Worm (Caenorhabditis elegans): ENCODE data around the gene F19G12.3.
A peak's percentile ranks its signal among the peaks of the same experiment; 100 is the strongest.
"Not testable (repeated sequence)": the region's sequence is repeated elsewhere in the genome, so short reads cannot be mapped to it uniquely, and the experiment has no call there.

Gene F19G12.3

ce11 chrX:1430707-1431106, 6.1 kb downstream of the F19G12.3 start, which contains the start of gene F19G12.1:
Gene F19G12.1 (plus strand): TSS chrX:1431007.
- TF ChIP-seq ceh-36 (tag; optimal IDR thresholded peaks at IDR 0.05); ama-1 (optimal IDR thresholded peaks at IDR 0.05); pes-1 (GFP tag; IDR thresholded peaks at IDR 0.05): not testable (repeated sequence)

- TF ChIP-seq scrt-1 (GFP tag; IDR thresholded peaks at IDR 0.05) (no peak), hmg-4 (GFP tag; optimal IDR thresholded peaks at IDR 0.05) (no peak), F13C5.2 (tag; optimal IDR thresholded peaks at IDR 0.05) (no peak), tbx-37 (GFP tag; conservative IDR thresholded peaks at IDR 0.05) (no peak), hnd-1 (tag; optimal IDR thresholded peaks at IDR 0.05) (no peak), tra-4 (tag; optimal IDR thresholded peaks at IDR 0.05) (no peak), ceh-13 (GFP tag; optimal IDR thresholded peaks at IDR 0.05) (no peak), hmbx-1 (tag; optimal IDR thresholded peaks at IDR 0.05) (no peak), aly-1 (tag; optimal IDR thresholded peaks at IDR 0.05) (no peak), B0310.2 (tag; optimal IDR thresholded peaks at IDR 0.05) (no peak), ama-1 (optimal IDR thresholded peaks at IDR 0.05) (no peak), ets-7 (tag; optimal IDR thresholded peaks at IDR 0.05) (no peak), tbx-11 (GFP tag; IDR thresholded peaks at IDR 0.05) (no peak), flt-1 (GFP tag; IDR thresholded peaks at IDR 0.05) (no peak)
These were observed 12.5 kb downstream of the F19G12.3 start for ce11 chrX:1437097-1437496.

ce11 chrX:1438925-1439324, 14.3 kb downstream of the F19G12.3 start:
- TF ChIP-seq sea-1 (GFP tag; conservative IDR thresholded peaks at IDR 0.05), result no peak
- no peak for TF ChIP-seq hmbx-1 (tag; optimal IDR thresholded peaks at IDR 0.05)
- no peak for TF ChIP-seq flt-1 (GFP tag; IDR thresholded peaks at IDR 0.05)
- no peak for TF ChIP-seq ama-1 (optimal IDR thresholded peaks at IDR 0.05)
- no peak for TF ChIP-seq tra-4 (tag; optimal IDR thresholded peaks at IDR 0.05)
- no peak for TF ChIP-seq F13C5.2 (tag; optimal IDR thresholded peaks at IDR 0.05)

- TF ChIP-seq sea-1 (GFP tag; conservative IDR thresholded peaks at IDR 0.05) (no peak), ets-7 (tag; optimal IDR thresholded peaks at IDR 0.05) (no peak), hnd-1 (tag; optimal IDR thresholded peaks at IDR 0.05) (no peak), ceh-13 (GFP tag; optimal IDR thresholded peaks at IDR 0.05) (no peak), ceh-36 (tag; optimal IDR thresholded peaks at IDR 0.05) (no peak), hmbx-1 (tag; optimal IDR thresholded peaks at IDR 0.05) (no peak), B0310.2 (tag; optimal IDR thresholded peaks at IDR 0.05) (no peak), ama-1 (optimal IDR thresholded peaks at IDR 0.05) (no peak), flt-1 (GFP tag; IDR thresholded peaks at IDR 0.05) (no peak), pes-1 (GFP tag; IDR thresholded peaks at IDR 0.05) (no peak), aly-1 (tag; optimal IDR thresholded peaks at IDR 0.05) (no peak), scrt-1 (GFP tag; IDR thresholded peaks at IDR 0.05) (no peak), F13C5.2 (tag; optimal IDR thresholded peaks at IDR 0.05) (no peak), hmg-4 (GFP tag; optimal IDR thresholded peaks at IDR 0.05) (no peak), tbx-37 (GFP tag; conservative IDR thresholded peaks at IDR 0.05) (no peak), tbx-11 (GFP tag; IDR thresholded peaks at IDR 0.05) (no peak)
These were observed 15.6 kb downstream of the F19G12.3 start, which contains the start of gene sedl-1 for ce11 chrX:1440161-1440560. Gene sedl-1 (minus strand): TSS chrX:1440261.

DNA sequence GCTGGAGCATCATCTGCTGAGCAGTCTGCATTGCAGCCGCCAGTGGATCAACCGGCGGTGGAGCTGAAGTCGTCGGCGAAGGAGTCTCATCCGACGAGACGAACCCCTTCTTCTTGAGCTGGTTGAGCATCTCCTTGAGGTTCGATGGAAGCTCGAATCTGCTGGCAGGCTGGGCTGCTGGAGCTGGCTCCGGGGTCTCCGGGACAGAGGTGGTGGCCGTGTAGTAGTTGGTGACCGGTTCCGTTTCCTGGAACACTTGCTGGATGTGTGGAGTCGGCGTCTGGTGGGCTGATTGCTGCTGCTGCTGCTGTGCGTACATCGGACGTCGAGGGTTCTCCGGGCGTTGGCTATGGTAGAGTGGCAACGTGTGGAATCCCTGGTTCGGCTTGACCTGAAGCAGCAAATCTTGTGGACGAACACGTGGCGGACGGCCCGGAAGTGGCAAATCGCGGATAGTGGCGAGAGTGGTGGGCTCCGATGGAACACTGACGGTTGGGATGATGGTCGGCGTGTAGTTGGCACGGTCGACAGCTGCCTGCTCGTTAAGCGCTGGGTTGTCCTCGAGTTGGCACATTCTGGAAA, 17.1 kb downstream of the F19G12.3 start:
- TF ChIP-seq tra-4 (tag; optimal IDR thresholded peaks at IDR 0.05), result no peak

DNA sequence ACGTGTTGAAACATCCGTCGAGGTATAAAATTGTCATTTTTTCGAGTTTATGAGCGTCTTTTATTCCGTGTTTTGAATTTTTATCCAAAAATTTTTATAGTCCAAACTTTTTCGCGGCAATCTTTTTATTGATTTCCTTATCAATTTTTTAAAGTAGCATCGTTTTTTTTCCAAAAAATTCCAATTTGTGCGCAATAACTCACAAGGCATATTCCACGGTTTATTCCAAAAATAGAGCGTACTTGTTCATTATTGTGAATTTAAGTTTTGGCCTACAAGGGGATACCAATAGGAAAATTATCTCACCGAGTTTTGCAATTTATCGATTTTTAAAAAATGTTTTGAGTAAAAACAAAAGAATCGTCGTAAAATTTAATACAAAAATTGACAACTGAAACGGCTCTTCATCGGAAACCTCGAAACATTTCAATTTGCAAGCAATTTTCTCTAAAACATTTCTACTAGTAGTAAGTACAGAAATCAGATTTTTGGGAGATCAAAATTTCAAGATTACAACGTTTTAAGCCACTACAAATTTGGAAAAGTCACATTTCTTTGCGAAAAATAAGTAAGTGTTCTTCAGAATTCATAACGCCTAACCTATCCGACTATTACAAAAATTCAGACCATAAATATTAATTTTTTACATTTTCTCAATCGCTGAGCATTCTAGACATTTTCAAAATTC, 19.1 kb downstream of the F19G12.3 start:
- TF ChIP-seq flt-1 (GFP tag; IDR thresholded peaks at IDR 0.05) (no peak), ceh-36 (tag; optimal IDR thresholded peaks at IDR 0.05) (no peak), scrt-1 (GFP tag; IDR thresholded peaks at IDR 0.05) (no peak), F13C5.2 (tag; optimal IDR thresholded peaks at IDR 0.05) (peak; percentile 1), hnd-1 (tag; optimal IDR thresholded peaks at IDR 0.05) (no peak), ama-1 (optimal IDR thresholded peaks at IDR 0.05) (no peak), B0310.2 (tag; optimal IDR thresholded peaks at IDR 0.05) (no peak)

- TF ChIP-seq pes-1 (GFP tag; IDR thresholded peaks at IDR 0.05), result no peak
- TF ChIP-seq flt-1 (GFP tag; IDR thresholded peaks at IDR 0.05), result no peak
- no peak for TF ChIP-seq scrt-1 (GFP tag; IDR thresholded peaks at IDR 0.05)
- TF ChIP-seq tbx-11 (GFP tag; IDR thresholded peaks at IDR 0.05), result no peak
- TF ChIP-seq hmg-4 (GFP tag; optimal IDR thresholded peaks at IDR 0.05), result no peak
- no peak for TF ChIP-seq sea-1 (GFP tag; conservative IDR thresholded peaks at IDR 0.05)
- TF ChIP-seq tra-4 (tag; optimal IDR thresholded peaks at IDR 0.05), result no peak
- no peak for TF ChIP-seq hmbx-1 (tag; optimal IDR thresholded peaks at IDR 0.05)
- no peak for TF ChIP-seq tbx-37 (GFP tag; conservative IDR thresholded peaks at IDR 0.05)
- TF ChIP-seq ama-1 (optimal IDR thresholded peaks at IDR 0.05), result no peak
- TF ChIP-seq aly-1 (tag; optimal IDR thresholded peaks at IDR 0.05), result no peak
- TF ChIP-seq ets-7 (tag; optimal IDR thresholded peaks at IDR 0.05), result no peak
- TF ChIP-seq hnd-1 (tag; optimal IDR thresholded peaks at IDR 0.05), result no peak
- no peak for TF ChIP-seq B0310.2 (tag; optimal IDR thresholded peaks at IDR 0.05)
- no peak for TF ChIP-seq ceh-36 (tag; optimal IDR thresholded peaks at IDR 0.05)
- no peak for TF ChIP-seq F13C5.2 (tag; optimal IDR thresholded peaks at IDR 0.05)
- no peak for TF ChIP-seq ceh-13 (GFP tag; optimal IDR thresholded peaks at IDR 0.05)
These were observed 21.1 kb downstream of the F19G12.3 start for ce11 chrX:1445696-1446095.

DNA sequence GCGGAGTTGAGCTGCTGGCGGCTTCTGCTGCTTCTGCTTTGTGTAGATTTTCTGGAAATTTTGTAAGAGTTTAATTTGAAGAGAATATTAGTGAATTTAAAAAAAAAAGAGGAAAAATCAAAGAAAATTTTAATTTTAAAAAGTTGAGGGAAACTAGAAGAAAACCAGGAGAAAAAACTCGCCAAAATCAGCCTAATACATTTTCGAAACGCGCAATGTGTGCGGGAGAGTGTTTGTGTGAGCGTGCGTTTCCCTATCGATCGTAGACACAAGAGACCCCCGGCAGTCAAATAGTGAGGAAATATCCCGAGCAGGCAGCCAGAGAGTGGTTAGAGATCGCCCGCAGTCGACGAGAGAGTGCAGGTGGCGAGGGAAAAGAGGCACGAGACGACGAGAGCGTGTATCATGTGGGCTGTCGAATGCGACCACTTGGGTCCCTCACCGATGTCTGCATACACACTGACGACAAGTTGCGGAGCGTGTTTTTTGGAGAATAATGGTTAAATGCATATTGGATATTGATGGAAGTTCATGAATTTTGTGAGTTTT, 22.1 kb downstream of the F19G12.3 start, which contains the start of gene zfp-3:
TSS of gene zfp-3 (minus strand) at position 51 of the 549 bp plus-strand sequence.
- TF ChIP-seq scrt-1 (GFP tag; IDR thresholded peaks at IDR 0.05), result no peak
- TF ChIP-seq F13C5.2 (tag; optimal IDR thresholded peaks at IDR 0.05), result peak; percentile 70
- no peak for TF ChIP-seq ets-7 (tag; optimal IDR thresholded peaks at IDR 0.05)
- TF ChIP-seq sea-1 (GFP tag; conservative IDR thresholded peaks at IDR 0.05), result no peak
- no peak for TF ChIP-seq ceh-36 (tag; optimal IDR thresholded peaks at IDR 0.05)
- peak; percentile 63 for TF ChIP-seq aly-1 (tag; optimal IDR thresholded peaks at IDR 0.05)
- no peak for TF ChIP-seq hmbx-1 (tag; optimal IDR thresholded peaks at IDR 0.05)
- no peak for TF ChIP-seq hnd-1 (tag; optimal IDR thresholded peaks at IDR 0.05)
- no peak for TF ChIP-seq flt-1 (GFP tag; IDR thresholded peaks at IDR 0.05)
- peak; percentile 75 for TF ChIP-seq hmg-4 (GFP tag; optimal IDR thresholded peaks at IDR 0.05)

Measured in whole organism, early embryonic.